Worm (Caenorhabditis elegans): ENCODE results near the gene F58F12.3.

Gene F58F12.3

DNA sequence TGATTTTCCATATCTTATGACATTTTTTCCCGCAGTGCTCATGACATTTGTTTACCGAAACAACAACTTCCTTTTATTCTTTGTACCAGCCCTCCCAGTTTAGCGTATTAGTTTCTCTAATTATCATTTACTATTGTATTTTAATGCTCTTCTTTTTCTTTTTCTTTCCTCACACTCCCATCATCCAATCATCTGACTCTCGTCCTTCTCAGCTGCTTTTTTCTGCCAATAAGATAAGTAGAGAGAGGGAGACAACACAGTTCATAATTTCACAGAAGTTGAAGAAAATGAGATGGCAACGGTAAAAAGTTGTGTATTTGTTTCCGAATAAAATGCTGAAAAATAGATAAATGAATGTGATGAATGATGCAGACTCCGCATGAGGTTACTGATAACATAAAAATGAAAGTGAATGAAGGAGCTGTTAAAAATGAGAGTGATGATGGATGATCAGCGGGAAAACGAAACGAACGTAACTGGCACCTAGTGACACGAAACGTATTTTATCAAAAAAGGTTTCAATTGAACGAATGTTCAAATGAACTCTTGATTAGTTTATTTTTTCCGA is 13.6 kb downstream of the F58F12.3 start (continued):
- TF ChIP-seq fkh-10 (GFP tag; optimal IDR thresholded peaks at IDR 0.05) (no peak), dmd-8 (GFP tag; IDR thresholded peaks at IDR 0.05) (no peak), zfp-2 (tag; optimal IDR thresholded peaks at IDR 0.05) (no peak), spr-1 (tag; optimal IDR thresholded peaks at IDR 0.05) (no peak), nhr-28 (tag; optimal IDR thresholded peaks at IDR 0.05) (peak; percentile 74)

- no peak for TF ChIP-seq ceh-62 (tag; optimal IDR thresholded peaks at IDR 0.05)
- TF ChIP-seq aha-1 (tag): peak; percentile 93
Measured at ce11 chrII:6376693-6377092, 14.4 kb downstream of the F58F12.3 start.

- TF ChIP-seq daf-16 (GFP tag; optimal IDR thresholded peaks at IDR 0.05) (no peak), daf-16 (tag; optimal IDR thresholded peaks at IDR 0.05) (peak; percentile 52), nhr-48 (tag; optimal IDR thresholded peaks at IDR 0.05) (peak; percentile 49), T20F7.1 (GFP tag; optimal IDR thresholded peaks at IDR 0.05) (peak; percentile 62), nhr-28 (tag; optimal IDR thresholded peaks at IDR 0.05) (peak; percentile 40), hlh-11 (tag; optimal IDR thresholded peaks at IDR 0.05) (peak; percentile 38), F37D6.2 (tag; optimal IDR thresholded peaks at IDR 0.05) (no peak), dve-1 (tag; optimal IDR thresholded peaks at IDR 0.05; ENCODE audit: insufficient read depth) (peak; percentile 72), dmd-6 (GFP tag; IDR thresholded peaks at IDR 0.05) (peak; percentile 65), lin-38 (GFP tag; IDR thresholded peaks at IDR 0.05) (peak; percentile 31), hlh-30 (tag; optimal IDR thresholded peaks at IDR 0.05; ENCODE audit: insufficient read depth) (peak; percentile 73), set-16 (GFP tag; IDR thresholded peaks at IDR 0.05) (no peak), Y75B8A.6 (GFP tag; IDR thresholded peaks at IDR 0.05) (no peak)
Measured at ce11 chrII:6374646-6375045, 16.4 kb downstream of the F58F12.3 start.

DNA sequence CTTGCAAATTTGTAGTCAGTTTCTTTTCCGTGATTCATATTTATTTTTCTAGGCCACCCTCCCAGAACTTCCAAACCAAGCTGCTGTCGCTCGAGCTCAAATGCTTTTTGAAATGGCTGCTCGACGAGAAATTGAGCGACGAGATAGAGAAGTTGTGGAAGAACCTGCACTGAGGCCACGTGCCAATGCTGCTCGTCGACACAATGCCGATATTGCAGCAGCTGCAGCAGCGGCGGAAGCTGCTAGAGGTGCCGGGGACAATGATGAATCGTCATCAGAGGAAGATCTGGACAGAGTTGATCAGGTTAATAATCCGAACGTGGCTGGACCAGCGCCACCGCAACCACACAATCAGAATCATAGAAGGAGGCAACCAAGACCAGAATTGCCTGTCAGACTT is 17.7 kb downstream of the F58F12.3 start:
- TF ChIP-seq pha-4 (GFP tag; IDR thresholded peaks at IDR 0.05) (0 out of 2 replicates have a peak, but pooled peaks have one; percentile 8), pha-4 (tag; optimal IDR thresholded peaks at IDR 0.05) (no peak), set-16 (GFP tag; IDR thresholded peaks at IDR 0.05) (peak; percentile 56), tag-97 (GFP tag; IDR thresholded peaks at IDR 0.05) (no peak)

DNA sequence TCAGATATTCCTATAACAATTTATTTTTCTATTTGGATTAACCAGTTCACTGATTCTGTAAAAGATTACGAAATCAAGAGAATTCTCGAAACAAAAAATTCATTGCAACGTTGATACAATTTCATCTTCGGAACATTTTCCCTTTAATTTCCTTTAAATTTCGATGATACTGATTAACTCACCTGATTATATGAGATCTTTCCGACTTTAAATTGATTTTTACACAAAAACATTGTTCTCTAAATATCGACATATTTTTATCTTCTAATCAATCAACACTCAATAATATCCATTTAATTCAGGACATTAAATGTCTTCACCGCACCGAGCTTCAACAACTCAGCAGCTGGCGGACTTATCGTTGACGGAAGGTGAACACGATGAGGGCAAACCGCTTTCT is 20.1 kb downstream of the F58F12.3 start, which contains the start of gene lin-23:
lin-23 (plus strand) TSS at position 301 of the 400 bp plus-strand sequence.
- TF ChIP-seq duxl-1 (tag; optimal IDR thresholded peaks at IDR 0.05; ENCODE audit: poor library complexity) (no peak), hlh-30 (tag; optimal IDR thresholded peaks at IDR 0.05; ENCODE audit: insufficient read depth) (no peak), hmg-1.1 (GFP tag; IDR thresholded peaks at IDR 0.05) (no peak), unc-62 (GFP tag; optimal IDR thresholded peaks at IDR 0.05 in 1 of 2) (peak in 1 of 2 experiments; percentile 70), unc-62 (tag; optimal IDR thresholded peaks at IDR 0.05) (no peak), pha-4 (GFP tag; IDR thresholded peaks at IDR 0.05) (no peak), pha-4 (tag; optimal IDR thresholded peaks at IDR 0.05) (no peak), tag-97 (GFP tag; IDR thresholded peaks at IDR 0.05) (no peak)

DNA sequence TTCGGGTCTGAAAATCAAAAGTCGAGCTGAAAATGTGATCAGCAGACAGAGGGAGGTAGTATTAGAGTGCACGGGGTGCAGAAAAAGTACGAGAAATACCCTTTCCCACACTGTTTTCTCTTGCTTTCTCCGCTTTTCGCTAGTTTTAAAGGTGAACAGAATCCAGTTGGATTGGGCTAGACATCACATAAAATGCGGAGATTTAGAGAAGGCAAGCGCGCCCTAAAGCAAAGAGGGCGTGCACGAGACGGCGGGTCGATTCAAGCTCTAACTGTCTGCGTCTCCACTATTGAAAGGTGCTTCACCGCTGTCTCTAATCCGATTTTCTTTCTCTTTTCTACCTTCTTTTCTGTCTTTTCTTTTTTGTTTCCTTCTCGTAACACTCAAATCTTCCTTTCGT is 21.0 kb downstream of the F58F12.3 start:
- TF ChIP-seq dpl-1 (GFP tag; optimal IDR thresholded peaks at IDR 0.05) (peak; percentile 71), mdt-29 (GFP tag; IDR thresholded peaks at IDR 0.05) (no peak), rbr-2 (tag; optimal IDR thresholded peaks at IDR 0.05) (peak; percentile 73), ces-1 (GFP tag; optimal IDR thresholded peaks at IDR 0.05) (peak; percentile 47), nhr-237 (tag; optimal IDR thresholded peaks at IDR 0.05) (no peak), php-3 (GFP tag; IDR thresholded peaks at IDR 0.05) (no peak), mxl-2 (GFP tag; conservative IDR thresholded peaks at IDR 0.05) (no peak), zfp-2 (tag; optimal IDR thresholded peaks at IDR 0.05) (no peak), nhr-42 (GFP tag; IDR thresholded peaks at IDR 0.05) (no peak), D1046.2 (GFP tag; IDR thresholded peaks at IDR 0.05) (0 out of 2 replicates have a peak, but pooled peaks have one; percentile 38), cey-2 (tag; optimal IDR thresholded peaks at IDR 0.05; ENCODE audit: borderline replicate concordance, insufficient read depth) (no peak), Y75B8A.6 (GFP tag; IDR thresholded peaks at IDR 0.05) (no peak), hmg-1.1 (GFP tag; IDR thresholded peaks at IDR 0.05) (peak; percentile 88), daf-16 (GFP tag; optimal IDR thresholded peaks at IDR 0.05) (no peak), daf-16 (tag; optimal IDR thresholded peaks at IDR 0.05) (peak; percentile 37), madf-9 (GFP tag; conservative IDR thresholded peaks at IDR 0.05) (peak; percentile 39; the same call in 1 of the 2 replicates), zip-11 (GFP tag; IDR thresholded peaks at IDR 0.05) (no peak), tag-97 (GFP tag; IDR thresholded peaks at IDR 0.05) (no peak), ZK546.5 (tag; optimal IDR thresholded peaks at IDR 0.05) (no peak), set-16 (GFP tag; IDR thresholded peaks at IDR 0.05) (peak; percentile 54), dmd-8 (GFP tag; IDR thresholded peaks at IDR 0.05) (no peak), Y5F2A.4 (GFP tag; optimal IDR thresholded peaks at IDR 0.05) (no peak), dve-1 (tag; optimal IDR thresholded peaks at IDR 0.05; ENCODE audit: insufficient read depth) (peak; percentile 91)
